Fruit fly (Drosophila melanogaster) whole organism, embryonic: ENCODE measurements around the gene CG5641.
A peak's percentile ranks its signal among the peaks of the same experiment; 100 is the strongest.

Source experiments
- CG10431 ChIP-seq: fragments of 200-800 bp; sonication (Bioruptor generic); optimal IDR thresholded peaks from 3 replicates; lab custom pipeline; 2018; ENCODE audit warnings: missing biosample characterization, mild to moderate bottlenecking, missing genetic modification characterization
- CG10979 ChIP-seq: fragments of 200-800 bp; sonication (Bioruptor generic); optimal IDR thresholded peaks from 2 replicates; lab custom pipeline; 2018; ENCODE audit warnings: missing biosample characterization, mild to moderate bottlenecking, missing genetic modification characterization, moderate library complexity
- CG12155 ChIP-seq: fragments of 200-800 bp; sonication (Bioruptor generic); optimal IDR thresholded peaks from 3 replicates; lab custom pipeline; 2016; ENCODE audit warnings: missing biosample characterization, missing genetic modification characterization
- CG15479 ChIP-seq: fragments of 200-800 bp; sonication (Bioruptor generic); optimal IDR thresholded peaks from 3 replicates; lab custom pipeline; 2019; ENCODE audit warnings: missing biosample characterization, mild to moderate bottlenecking, missing genetic modification characterization, moderate library complexity
- CG1647 ChIP-seq: fragments of 200-800 bp; sonication (Bioruptor generic); optimal IDR thresholded peaks from 3 replicates; lab custom pipeline; 2016; ENCODE audit warnings: missing biosample characterization, missing genetic modification characterization
- CG16779 ChIP-seq: fragments of 200-800 bp; sonication (Bioruptor generic); IDR thresholded peaks from 2 replicates; pipeline ENCODE4 v1.3.6; 2022; ENCODE audit warnings: missing biosample characterization, missing genetic modification characterization
- CG3995 ChIP-seq: fragments of 200-800 bp; sonication (Bioruptor generic); optimal IDR thresholded peaks from 3 replicates; lab custom pipeline; 2016; ENCODE audit warnings: missing biosample characterization, missing genetic modification characterization
- CG4730 ChIP-seq: fragments of 200-800 bp; sonication (Bioruptor generic); IDR thresholded peaks from 2 replicates; pipeline ENCODE4 v1.3.6; 2022; ENCODE audit warnings: missing biosample characterization, missing genetic modification characterization
- CG4854 ChIP-seq: fragments of 200-800 bp; sonication (Bioruptor generic); optimal IDR thresholded peaks from 2 replicates; lab custom pipeline; 2016; ENCODE audit warnings: missing biosample characterization, missing genetic modification characterization, inconsistent platforms
- CG7928 ChIP-seq: fragments of 200-800 bp; sonication (Bioruptor generic); optimal IDR thresholded peaks from 2 replicates; lab custom pipeline; 2017; ENCODE audit warnings: missing biosample characterization, mild to moderate bottlenecking, missing genetic modification characterization
- CG8290 ChIP-seq, 3 experiments: fragments of 200-800 bp; sonication (Bioruptor generic); optimal IDR thresholded peaks; 2 replicates each; lab custom pipeline; 2016 to 2019; ENCODE audit warnings: missing biosample characterization in 3 of 3, missing genetic modification characterization in 3 of 3, mild to moderate bottlenecking in 2 of 3, moderate library complexity in 1 of 3
- CG8388 ChIP-seq: fragments of 200-800 bp; sonication (Bioruptor generic); optimal IDR thresholded peaks from 2 replicates; lab custom pipeline; 2019; ENCODE audit warnings: missing biosample characterization, mild to moderate bottlenecking, missing genetic modification characterization, moderate library complexity
- CG8478 ChIP-seq: fragments of >200 bp; optimal IDR thresholded peaks from 2 replicates; lab custom pipeline; 2018
- CG9876 ChIP-seq: fragments of 200-800 bp; sonication (Bioruptor generic); optimal IDR thresholded peaks from 2 replicates; lab custom pipeline; 2016; ENCODE audit warnings: missing biosample characterization, missing genetic modification characterization
- CHES-1-like ChIP-seq: fragments of 200-800 bp; sonication (Bioruptor generic); optimal IDR thresholded peaks from 2 replicates; lab custom pipeline; 2016; ENCODE audit warnings: missing biosample characterization, missing genetic modification characterization
- D19B ChIP-seq: fragments of 200-800 bp; sonication (Bioruptor generic); optimal IDR thresholded peaks from 2 replicates; lab custom pipeline; 2017; ENCODE audit warnings: missing biosample characterization, mild to moderate bottlenecking, missing genetic modification characterization
- Dll ChIP-seq: fragments of 200-800 bp; sonication (Bioruptor generic); IDR thresholded peaks from 4 replicates; pipeline ENCODE4 v1.3.6; 2022; ENCODE audit warnings: missing biosample characterization, missing genetic modification characterization; ENCODE audit not compliant: partially characterized antibody
- Doc3 ChIP-seq: fragments of 200-800 bp; sonication (Bioruptor generic); IDR thresholded peaks from 3 replicates; pipeline ENCODE4 v1.3.6; 2022; ENCODE audit warnings: missing biosample characterization, missing genetic modification characterization; ENCODE audit not compliant: partially characterized antibody
- Fer1 ChIP-seq: fragments of 200-800 bp; sonication (Bioruptor generic); optimal IDR thresholded peaks from 2 replicates; lab custom pipeline; 2017; ENCODE audit warnings: missing biosample characterization, mild to moderate bottlenecking, missing genetic modification characterization
- HLH4C ChIP-seq: fragments of 200-800 bp; sonication (Bioruptor generic); IDR thresholded peaks from 3 replicates; pipeline ENCODE4 v1.3.6; 2022; ENCODE audit warnings: missing biosample characterization, missing genetic modification characterization; ENCODE audit not compliant: partially characterized antibody
- Hr3 ChIP-seq: fragments of 200-800 bp; sonication (Bioruptor generic); optimal IDR thresholded peaks from 3 replicates; lab custom pipeline; 2016; ENCODE audit warnings: missing biosample characterization, missing genetic modification characterization
- Hr39 ChIP-seq: fragments of >200 bp; optimal IDR thresholded peaks from 2 replicates; lab custom pipeline; 2017
- Kr ChIP-seq: fragments of 200-800 bp; sonication (Bioruptor generic); optimal IDR thresholded peaks from 2 replicates; lab custom pipeline; 2017; ENCODE audit warnings: missing biosample characterization, mild to moderate bottlenecking, missing genetic modification characterization
- Mrtf ChIP-seq: fragments of 200-800 bp; sonication (Bioruptor generic); IDR thresholded peaks from 3 replicates; pipeline ENCODE4 v1.3.6; 2022; ENCODE audit warnings: missing biosample characterization, missing genetic modification characterization
- Neu2 ChIP-seq: fragments of 200-800 bp; sonication (Bioruptor generic); optimal IDR thresholded peaks from 3 replicates; lab custom pipeline; 2016; ENCODE audit warnings: missing biosample characterization, missing genetic modification characterization, borderline replicate concordance
- Nf-YB ChIP-seq: fragments of 200-800 bp; sonication (Bioruptor generic); optimal IDR thresholded peaks from 3 replicates; lab custom pipeline; 2019; ENCODE audit warnings: missing biosample characterization, mild to moderate bottlenecking, missing genetic modification characterization, moderate library complexity
- NfI ChIP-seq: fragments of 200-800 bp; sonication (Bioruptor generic); optimal IDR thresholded peaks from 3 replicates; lab custom pipeline; 2018; ENCODE audit warnings: missing biosample characterization, mild to moderate bottlenecking, missing genetic modification characterization, moderate library complexity
- Oaz ChIP-seq: fragments of 200-800 bp; sonication (Bioruptor generic); IDR thresholded peaks from 2 replicates; pipeline ENCODE4 v1.3.6; 2022; ENCODE audit warnings: missing biosample characterization, missing genetic modification characterization
- Scr ChIP-seq: fragments of 200-800 bp; sonication (Bioruptor generic); IDR thresholded peaks from 2 replicates; pipeline ENCODE4 v1.3.6; 2022; ENCODE audit warnings: missing biosample characterization, missing genetic modification characterization; ENCODE audit not compliant: partially characterized antibody
- Side ChIP-seq: fragments of 200-800 bp; sonication (Bioruptor generic); optimal IDR thresholded peaks from 2 replicates; lab custom pipeline; 2016; ENCODE audit warnings: missing biosample characterization, missing genetic modification characterization
- Stat92E ChIP-seq, 3 experiments: fragments of >200 bp in 2 of 3; fragments of 200-800 bp in 1 of 3; sonication (Bioruptor generic) in 1 of 3; optimal IDR thresholded peaks; 2 replicates each; lab custom pipeline; 2017 to 2019; ENCODE audit warnings: missing biosample characterization in 3 of 3, missing genetic modification characterization in 3 of 3, mild to moderate bottlenecking in 1 of 3, moderate library complexity in 1 of 3
- Vsx1 ChIP-seq: fragments of 200-800 bp; sonication (Bioruptor generic); optimal IDR thresholded peaks from 2 replicates; lab custom pipeline; 2017; ENCODE audit warnings: missing biosample characterization, mild to moderate bottlenecking, missing genetic modification characterization, missing genetic modification reagents
- ash1 ChIP-seq: fragments of 200-800 bp; sonication (Bioruptor generic); optimal IDR thresholded peaks from 2 replicates; lab custom pipeline; 2018; ENCODE audit warnings: missing biosample characterization, mild to moderate bottlenecking, missing genetic modification characterization
- chm ChIP-seq: fragments of 200-800 bp; sonication (Bioruptor generic); IDR thresholded peaks from 2 replicates; pipeline ENCODE4 v1.3.6; 2022; ENCODE audit warnings: missing biosample characterization, missing genetic modification characterization
- esg ChIP-seq: fragments of 200-800 bp; sonication (Bioruptor generic); conservative IDR thresholded peaks from 2 replicates; pipeline ENCODE4 v1.3.6; 2022; ENCODE audit warnings: missing biosample characterization, missing genetic modification characterization
- ewg ChIP-seq: fragments of 200-800 bp; sonication (Bioruptor generic); optimal IDR thresholded peaks from 3 replicates; lab custom pipeline; 2017; ENCODE audit warnings: mild to moderate bottlenecking, missing biosample characterization, missing genetic modification reagents, missing genetic modification characterization
- gem ChIP-seq: fragments of 200-800 bp; sonication (Bioruptor generic); optimal IDR thresholded peaks from 2 replicates; lab custom pipeline; 2019; ENCODE audit warnings: missing biosample characterization, mild to moderate bottlenecking, missing genetic modification characterization, moderate library complexity
- jumu ChIP-seq: fragments of 200-800 bp; sonication (Bioruptor generic); optimal IDR thresholded peaks from 3 replicates; lab custom pipeline; 2016; ENCODE audit warnings: missing biosample characterization, missing genetic modification characterization
- nerfin-1 ChIP-seq: fragments of 200-800 bp; sonication (Bioruptor generic); optimal IDR thresholded peaks from 3 replicates; lab custom pipeline; 2019; ENCODE audit warnings: missing biosample characterization, mild to moderate bottlenecking, missing genetic modification characterization, moderate library complexity
- nmo ChIP-seq: fragments of 200-800 bp; sonication (Bioruptor generic); optimal IDR thresholded peaks from 2 replicates; lab custom pipeline; 2018; ENCODE audit warnings: missing biosample characterization, mild to moderate bottlenecking, missing genetic modification characterization, moderate library complexity
- nom ChIP-seq: fragments of 200-800 bp; sonication (Bioruptor generic); optimal IDR thresholded peaks from 2 replicates; lab custom pipeline; 2017; ENCODE audit warnings: missing biosample characterization, missing genetic modification characterization, mild to moderate bottlenecking, moderate library complexity, missing genetic modification reagents
- pita ChIP-seq: fragments of 200-800 bp; sonication (Bioruptor generic); optimal IDR thresholded peaks from 2 replicates; lab custom pipeline; 2017; ENCODE audit warnings: missing biosample characterization, mild to moderate bottlenecking, missing genetic modification characterization
- salm ChIP-seq: fragments of 200-800 bp; sonication (Bioruptor generic); optimal IDR thresholded peaks from 2 replicates; lab custom pipeline; 2018; ENCODE audit warnings: missing biosample characterization, mild to moderate bottlenecking, missing genetic modification characterization
- sob ChIP-seq: fragments of 200-800 bp; sonication (Bioruptor generic); IDR thresholded peaks from 2 replicates; pipeline ENCODE4 v1.3.6; 2022; ENCODE audit warnings: missing biosample characterization, missing genetic modification characterization
- sug ChIP-seq: fragments of 200-800 bp; optimal IDR thresholded peaks from 2 replicates; lab custom pipeline; 2019; ENCODE audit warnings: missing biosample characterization, mild to moderate bottlenecking, missing genetic modification characterization, moderate library complexity
- tgo ChIP-seq: fragments of 200-800 bp; sonication (Bioruptor generic); IDR thresholded peaks from 3 replicates; pipeline ENCODE4 v1.3.6; 2022; ENCODE audit warnings: missing biosample characterization, missing genetic modification characterization
- tna ChIP-seq: fragments of 200-800 bp; sonication (Bioruptor generic); IDR thresholded peaks from 2 replicates; pipeline ENCODE4 v1.3.6; 2022; ENCODE audit warnings: missing biosample characterization, missing genetic modification characterization; ENCODE audit not compliant: partially characterized antibody
- unpg ChIP-seq: fragments of 200-800 bp; sonication (Bioruptor generic); optimal IDR thresholded peaks from 3 replicates; lab custom pipeline; 2018; ENCODE audit warnings: missing biosample characterization, mild to moderate bottlenecking, missing genetic modification characterization, moderate library complexity
- wek ChIP-seq: fragments of 200-800 bp; sonication (Bioruptor generic); optimal IDR thresholded peaks from 3 replicates; lab custom pipeline; 2018; ENCODE audit warnings: missing biosample characterization, mild to moderate bottlenecking, missing genetic modification characterization, moderate library complexity
- zfh2 ChIP-seq: fragments of 200-800 bp; sonication (Bioruptor generic); optimal IDR thresholded peaks from 2 replicates; lab custom pipeline; 2016; ENCODE audit warnings: missing biosample characterization, missing genetic modification characterization

Gene CG5641

DNA sequence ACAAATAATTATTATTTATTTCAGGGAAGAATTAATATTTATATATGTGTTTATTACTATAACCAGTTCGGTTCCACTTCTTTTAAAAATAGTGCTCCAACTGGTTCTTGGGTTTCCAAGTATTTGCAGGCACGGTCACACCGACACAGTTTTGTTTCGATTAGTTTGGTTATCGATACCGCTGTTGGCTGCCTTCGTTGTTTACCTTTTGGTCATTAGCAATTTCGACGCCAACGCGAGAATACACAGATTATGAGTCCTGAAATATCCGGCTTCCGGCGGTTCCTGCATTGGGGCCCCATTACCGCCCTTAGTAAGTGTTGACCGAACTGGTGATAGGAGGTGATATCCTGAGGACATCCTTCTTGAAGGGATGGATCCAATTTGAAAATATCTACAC is 20.9 kb downstream of the CG5641 start, which contains the start of gene CG5196 (continued):
- TF ChIP-seq CHES-1-like (peak; percentile 40), nom (GFP tag; lab: Kevin White, UChicago) (peak; percentile 45), nerfin-1 (peak; percentile 33), CG15479 (GFP tag; lab: Kevin White, UChicago) (no peak), ash1 (GFP tag; lab: Kevin White, UChicago) (no peak), tgo (GFP tag; lab: Robert Waterston, UW) (no peak), CG10979 (tag; lab: Kevin White, UChicago) (peak; percentile 11), CG7928 (GFP tag; lab: Kevin White, UChicago) (peak; percentile 7), CG10431 (GFP tag; lab: Kevin White, UChicago) (no peak), Kr (GFP tag; lab: Kevin White, UChicago) (no peak), sug (tag; lab: Kevin White, UChicago) (peak; percentile 51), CG9876 (GFP tag; lab: Kevin White, UChicago) (no peak), wek (peak; percentile 9), Side (GFP tag; lab: Kevin White, UChicago) (no peak), tna (GFP tag; lab: Robert Waterston, UW) (peak; percentile 52), HLH4C (GFP tag; lab: Robert Waterston, UW) (peak; percentile 70), Hr3 (GFP tag; lab: Kevin White, UChicago) (no peak), Neu2 (GFP tag; lab: Kevin White, UChicago) (no peak), zfh2 (GFP tag; lab: Kevin White, UChicago) (no peak), D19B (no peak), gem (tag; lab: Kevin White, UChicago) (no peak), Vsx1 (GFP tag; lab: Kevin White, UChicago) (peak; percentile 31), Dll (peak; percentile 64), chm (GFP tag; lab: Robert Waterston, UW) (peak; percentile 43; the same call in 1 of the 2 replicates), CG3995 (GFP tag; lab: Kevin White, UChicago) (peak; percentile 78), CG1647 (GFP tag; lab: Kevin White, UChicago) (no peak), salm (tag; lab: Kevin White, UChicago) (no peak), CG4854 (no peak), Fer1 (GFP tag; lab: Kevin White, UChicago) (peak; percentile 38), NfI (peak; percentile 30), CG8290 (GFP tag; optimal IDR thresholded peaks at IDR 0.05; lab: Kevin White, UChicago) (no peak), CG8290 (tag; optimal IDR thresholded peaks at IDR 0.05; lab: Kevin White, UChicago) (no peak), pita (GFP tag; lab: Kevin White, UChicago) (no peak), jumu (GFP tag; lab: Kevin White, UChicago) (peak; percentile 5), Doc3 (GFP tag; lab: Robert Waterston, UW) (peak; percentile 49; the same call in 2 of the 3 replicates), unpg (GFP tag; lab: Kevin White, UChicago) (peak; percentile 12), Nf-YB (GFP tag; lab: Kevin White, UChicago) (peak; percentile 29), CG8388 (GFP tag; lab: Kevin White, UChicago) (no peak), Oaz (no peak), Mrtf (no peak), nmo (GFP tag; lab: Kevin White, UChicago) (peak; percentile 31), ewg (GFP tag; lab: Kevin White, UChicago) (no peak), CG12155 (GFP tag; lab: Kevin White, UChicago) (no peak), Hr39 (lab: Kevin White, UChicago) (no peak), esg (GFP tag; lab: Robert Waterston, UW) (no peak), sob (GFP tag; lab: Robert Waterston, UW) (peak; percentile 20; the same call in 1 of the 2 replicates), CG4730 (GFP tag; lab: Robert Waterston, UW) (no peak), CG8478 (lab: Kevin White, UChicago) (no peak), Stat92E (GFP tag; optimal IDR thresholded peaks at IDR 0.05; lab: Kevin White, UChicago) (peak in 1 of 3 experiments; percentile 44), CG16779 (GFP tag; lab: Robert Waterston, UW) (peak; percentile 45; the same call in 1 of the 2 replicates), Scr (GFP tag; lab: Robert Waterston, UW) (peak; percentile 65)
